Comparison of ENCODE assay signal across 1 fruit fly cellular context in the genomic region with DNA sequence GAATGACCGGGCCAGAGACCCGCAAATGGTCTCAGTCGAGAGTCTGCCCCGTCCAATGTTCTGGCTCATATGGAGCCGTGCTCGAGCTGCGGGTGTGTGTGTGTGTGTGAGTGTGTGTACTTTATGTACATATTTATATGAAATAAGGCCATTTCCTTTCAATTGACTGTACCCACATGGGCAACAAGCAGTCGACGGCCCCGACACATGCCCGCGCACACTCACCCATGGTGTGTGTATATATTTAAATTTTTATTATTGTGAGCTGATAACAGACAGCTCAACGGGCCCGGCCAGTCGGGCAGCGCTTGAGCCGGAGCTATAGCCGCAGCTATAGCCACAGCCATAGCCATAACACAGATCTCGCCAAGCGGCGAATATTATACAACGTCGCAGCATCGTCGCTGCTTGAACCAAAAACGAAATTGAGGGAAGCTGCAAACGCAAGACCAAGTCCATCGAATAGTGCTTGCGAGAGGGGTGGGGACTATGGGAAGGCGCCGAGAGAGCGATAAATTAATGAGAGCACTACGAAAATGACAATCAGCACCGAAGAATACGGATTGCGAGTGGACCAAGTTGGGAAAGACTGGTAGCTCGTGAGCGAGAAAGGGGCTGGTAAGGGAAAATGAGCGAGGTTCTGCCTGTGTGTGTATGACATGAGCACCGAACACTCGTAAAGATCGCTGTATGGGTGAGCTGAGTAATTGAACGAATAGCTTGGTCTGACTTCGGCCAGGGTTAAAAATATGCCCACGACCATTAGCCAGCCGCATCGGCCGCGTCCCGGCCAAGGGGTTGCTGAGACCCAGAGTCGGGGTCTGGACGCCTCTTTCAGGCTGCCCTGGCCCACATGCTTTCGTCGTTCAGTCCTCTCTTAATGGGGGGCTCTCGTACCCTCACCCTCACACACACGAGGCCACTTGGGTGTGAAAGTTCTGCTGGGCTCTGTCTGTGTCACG.
TF ChIP-seq lines count a peak whose summit lies in the region.

No protein-coding gene starts in this region.

TF ChIP-seq in whole organism, embryonic, 481 proteins besides CTCF, POLR2A, EP300 and RAD21 (continued from another document and continues in another):
- no peak for TF ChIP-seq Nf-YB (GFP tag; optimal IDR thresholded peaks at IDR 0.05; lab: Kevin White, UChicago)
- no peak for TF ChIP-seq Lpt (GFP tag; optimal IDR thresholded peaks at IDR 0.05; lab: Kevin White, UChicago)
- no peak for TF ChIP-seq Bdp1 (GFP tag; optimal IDR thresholded peaks at IDR 0.05; lab: Kevin White, UChicago)
- TF ChIP-seq insv (GFP tag; optimal IDR thresholded peaks at IDR 0.05; lab: Kevin White, UChicago), result no peak
- TF ChIP-seq trh (GFP tag; optimal IDR thresholded peaks at IDR 0.05; lab: Kevin White, UChicago), result no peak
- TF ChIP-seq CG10979 (tag; optimal IDR thresholded peaks at IDR 0.05; lab: Kevin White, UChicago), result no peak
- no peak for TF ChIP-seq CG15601 (tag; optimal IDR thresholded peaks at IDR 0.05; lab: Kevin White, UChicago)
- peak; percentile 24; the same call in 1 of the 4 replicates for TF ChIP-seq Dll (GFP tag; IDR thresholded peaks at IDR 0.05; lab: Robert Waterston, UW; ENCODE audit: partially characterized antibody)
- peak; percentile 65 for TF ChIP-seq Med (GFP tag; lab: Kevin White, UChicago)
- TF ChIP-seq fu2 (GFP tag; optimal IDR thresholded peaks at IDR 0.05; lab: Kevin White, UChicago), result no peak
- peak; percentile 41 for TF ChIP-seq gcm (GFP tag; optimal IDR thresholded peaks at IDR 0.05; lab: Kevin White, UChicago)
- no peak for TF ChIP-seq MESR4 (GFP tag; optimal IDR thresholded peaks at IDR 0.05; lab: Kevin White, UChicago)
- TF ChIP-seq maf-S (GFP tag; optimal IDR thresholded peaks at IDR 0.05; lab: Kevin White, UChicago), result no peak
- no peak for TF ChIP-seq Dfd (GFP tag; optimal IDR thresholded peaks at IDR 0.05; lab: Kevin White, UChicago)
- TF ChIP-seq CG10147 (GFP tag; optimal IDR thresholded peaks at IDR 0.05; lab: Kevin White, UChicago), result no peak
- no peak for TF ChIP-seq Side (GFP tag; optimal IDR thresholded peaks at IDR 0.05; lab: Kevin White, UChicago)
- TF ChIP-seq hb (GFP tag; IDR thresholded peaks at IDR 0.05; lab: Robert Waterston, UW; ENCODE audit: partially characterized antibody), result no peak
- no peak for TF ChIP-seq CG15011 (GFP tag; optimal IDR thresholded peaks at IDR 0.05; lab: Kevin White, UChicago)
- peak; percentile 39 for TF ChIP-seq CG8924 (tag; optimal IDR thresholded peaks at IDR 0.05; lab: Kevin White, UChicago)
- TF ChIP-seq ap (GFP tag; IDR thresholded peaks at IDR 0.05; lab: Robert Waterston, UW), result no peak
- no peak for TF ChIP-seq CG4730 (GFP tag; IDR thresholded peaks at IDR 0.05; lab: Robert Waterston, UW)
- TF ChIP-seq CG5953 (GFP tag; IDR thresholded peaks at IDR 0.05; lab: Robert Waterston, UW), result no peak
- no peak for TF ChIP-seq CG12071 (GFP tag; optimal IDR thresholded peaks at IDR 0.05; lab: Kevin White, UChicago)
- 0 out of 4 replicates have a peak, but pooled peaks have one; percentile 66 for TF ChIP-seq chinmo (GFP tag; IDR thresholded peaks at IDR 0.05; lab: Robert Waterston, UW; ENCODE audit: partially characterized antibody)
- TF ChIP-seq CG10462 (GFP tag; optimal IDR thresholded peaks at IDR 0.05; lab: Kevin White, UChicago), result no peak
- TF ChIP-seq sens-2 (GFP tag; IDR thresholded peaks at IDR 0.05; lab: Robert Waterston, UW), result no peak
- no peak for TF ChIP-seq CoRest (tag; optimal IDR thresholded peaks at IDR 0.05; lab: Kevin White, UChicago)
- TF ChIP-seq CG2712 (tag; optimal IDR thresholded peaks at IDR 0.05; lab: Kevin White, UChicago), result peak; percentile 11
- TF ChIP-seq Sry-β (GFP tag; optimal IDR thresholded peaks at IDR 0.05; lab: Kevin White, UChicago), result no peak
- no peak for TF ChIP-seq pfk (GFP tag; optimal IDR thresholded peaks at IDR 0.05; lab: Kevin White, UChicago)
- no peak for TF ChIP-seq Sox102F (GFP tag; optimal IDR thresholded peaks at IDR 0.05; lab: Kevin White, UChicago)
- TF ChIP-seq twi (tag; optimal IDR thresholded peaks at IDR 0.05; lab: Kevin White, UChicago), result peak; percentile 95
- TF ChIP-seq D (optimal IDR thresholded peaks at IDR 0.05; lab: Kevin White, UChicago), result no peak
- TF ChIP-seq D (GFP tag; optimal IDR thresholded peaks at IDR 0.05; lab: Kevin White, UChicago), result no peak
- TF ChIP-seq pan (optimal IDR thresholded peaks at IDR 0.05; lab: Kevin White, UChicago), result no peak
- no peak for TF ChIP-seq pan (GFP tag; optimal IDR thresholded peaks at IDR 0.05 in 1 of 2, IDR thresholded peaks at IDR 0.05 in 1 of 2)
- no peak for TF ChIP-seq chif (GFP tag; optimal IDR thresholded peaks at IDR 0.05; lab: Kevin White, UChicago)
- TF ChIP-seq CG12942 (GFP tag; optimal IDR thresholded peaks at IDR 0.05; lab: Kevin White, UChicago), result no peak
- TF ChIP-seq ash1 (GFP tag; optimal IDR thresholded peaks at IDR 0.05; lab: Kevin White, UChicago), result peak; percentile 5
- no peak for TF ChIP-seq odd (GFP tag; optimal IDR thresholded peaks at IDR 0.05; lab: Kevin White, UChicago)
- TF ChIP-seq toy (GFP tag; IDR thresholded peaks at IDR 0.05; lab: Robert Waterston, UW), result no peak
- TF ChIP-seq luna (GFP tag; optimal IDR thresholded peaks at IDR 0.05; lab: Kevin White, UChicago), result no peak
- no peak for TF ChIP-seq CG2120 (GFP tag; optimal IDR thresholded peaks at IDR 0.05; lab: Kevin White, UChicago)
- TF ChIP-seq sna (GFP tag; IDR thresholded peaks at IDR 0.05; lab: Robert Waterston, UW; ENCODE audit: partially characterized antibody), result peak; percentile 64
- TF ChIP-seq vvl (GFP tag; IDR thresholded peaks at IDR 0.05; lab: Robert Waterston, UW), result peak; percentile 39; the same call in 1 of the 2 replicates
- no peak for TF ChIP-seq CG5245 (GFP tag; optimal IDR thresholded peaks at IDR 0.05; lab: Kevin White, UChicago)
- TF ChIP-seq tgo (GFP tag; IDR thresholded peaks at IDR 0.05; lab: Robert Waterston, UW), result no peak
- TF ChIP-seq hkb (optimal IDR thresholded peaks at IDR 0.05; lab: Kevin White, UChicago), result no peak
- no peak for TF ChIP-seq hkb (GFP tag; IDR thresholded peaks at IDR 0.05; lab: Robert Waterston, UW)
- TF ChIP-seq CG6254 (GFP tag; optimal IDR thresholded peaks at IDR 0.05; lab: Kevin White, UChicago), result no peak
- TF ChIP-seq Kr (GFP tag; optimal IDR thresholded peaks at IDR 0.05; lab: Kevin White, UChicago), result no peak
- no peak; the same call in 1 of the 2 replicates for TF ChIP-seq peb (GFP tag; IDR thresholded peaks at IDR 0.05; lab: Robert Waterston, UW)
- TF ChIP-seq tna (GFP tag; IDR thresholded peaks at IDR 0.05; lab: Robert Waterston, UW; ENCODE audit: partially characterized antibody), result no peak
- peak; percentile 76; the same call in 2 of the 3 replicates for TF ChIP-seq CG2199 (GFP tag; IDR thresholded peaks at IDR 0.05; lab: Robert Waterston, UW)
- TF ChIP-seq CG13624 (GFP tag; optimal IDR thresholded peaks at IDR 0.05; lab: Kevin White, UChicago), result no peak
- TF ChIP-seq zfh1 (GFP tag; IDR thresholded peaks at IDR 0.05; lab: Robert Waterston, UW), result no peak
- peak; percentile 2 for TF ChIP-seq gsb-n (tag; optimal IDR thresholded peaks at IDR 0.05; lab: Kevin White, UChicago)
- TF ChIP-seq CG15514 (GFP tag; optimal IDR thresholded peaks at IDR 0.05; lab: Kevin White, UChicago), result no peak
- TF ChIP-seq pum (GFP tag; optimal IDR thresholded peaks at IDR 0.05; lab: Kevin White, UChicago), result no peak
- peak; percentile 70 to 75 for TF ChIP-seq Trl (optimal IDR thresholded peaks at IDR 0.05; lab: Kevin White, UChicago)
- TF ChIP-seq Trl (GFP tag; optimal IDR thresholded peaks at IDR 0.05; lab: Kevin White, UChicago), result no peak
- no peak for TF ChIP-seq slbo (GFP tag; IDR thresholded peaks at IDR 0.05; lab: Robert Waterston, UW)
- no peak for TF ChIP-seq nom (GFP tag; optimal IDR thresholded peaks at IDR 0.05; lab: Kevin White, UChicago)
- TF ChIP-seq CG1832 (GFP tag; optimal IDR thresholded peaks at IDR 0.05; lab: Kevin White, UChicago), result no peak
- no peak for TF ChIP-seq Gsc (GFP tag; IDR thresholded peaks at IDR 0.05; lab: Robert Waterston, UW)
- TF ChIP-seq CG31441 (GFP tag; IDR thresholded peaks at IDR 0.05; lab: Robert Waterston, UW), result no peak
- no peak for TF ChIP-seq E2f2 (GFP tag; IDR thresholded peaks at IDR 0.05; lab: Robert Waterston, UW)
- TF ChIP-seq Hand (GFP tag; optimal IDR thresholded peaks at IDR 0.05; lab: Kevin White, UChicago), result no peak
- no peak for TF ChIP-seq en (GFP tag; optimal IDR thresholded peaks at IDR 0.05; lab: Kevin White, UChicago)
- TF ChIP-seq CG11723 (GFP tag; optimal IDR thresholded peaks at IDR 0.05; lab: Kevin White, UChicago), result peak; percentile 12
- TF ChIP-seq lmd (GFP tag; IDR thresholded peaks at IDR 0.05; lab: Robert Waterston, UW), result no peak
- no peak for TF ChIP-seq CG8290 (GFP tag; optimal IDR thresholded peaks at IDR 0.05; lab: Kevin White, UChicago)
- TF ChIP-seq CG8290 (tag; optimal IDR thresholded peaks at IDR 0.05; lab: Kevin White, UChicago), result no peak
- TF ChIP-seq hbn (GFP tag; IDR thresholded peaks at IDR 0.05; lab: Robert Waterston, UW; ENCODE audit: partially characterized antibody), result 0 out of 2 replicates have a peak, but pooled peaks have one; percentile 15
- TF ChIP-seq croc (GFP tag; conservative IDR thresholded peaks at IDR 0.05; lab: Robert Waterston, UW), result no peak
- no peak for TF ChIP-seq CG8388 (GFP tag; optimal IDR thresholded peaks at IDR 0.05; lab: Kevin White, UChicago)
- TF ChIP-seq rib (GFP tag; IDR thresholded peaks at IDR 0.05; lab: Robert Waterston, UW), result no peak
- TF ChIP-seq CG13424 (tag; optimal IDR thresholded peaks at IDR 0.05; lab: Kevin White, UChicago), result no peak
- no peak for TF ChIP-seq CG10565 (GFP tag; optimal IDR thresholded peaks at IDR 0.05; lab: Kevin White, UChicago)
- TF ChIP-seq Eip74EF (GFP tag; optimal IDR thresholded peaks at IDR 0.05; lab: Kevin White, UChicago), result peak in 1 of 2 experiments; percentile 21
- no peak for TF ChIP-seq CG1602 (GFP tag; optimal IDR thresholded peaks at IDR 0.05; lab: Kevin White, UChicago)
- no peak for TF ChIP-seq lov (optimal IDR thresholded peaks at IDR 0.05; lab: Kevin White, UChicago)
- 0 out of 3 replicates have a peak, but pooled peaks have one; percentile 49 for TF ChIP-seq lov (GFP tag; IDR thresholded peaks at IDR 0.05; lab: Robert Waterston, UW)
- TF ChIP-seq CG17361 (GFP tag; IDR thresholded peaks at IDR 0.05; lab: Robert Waterston, UW), result no peak
- TF ChIP-seq CG6813 (GFP tag; optimal IDR thresholded peaks at IDR 0.05; lab: Kevin White, UChicago), result peak; percentile 16
- no peak for TF ChIP-seq CG7987 (GFP tag; optimal IDR thresholded peaks at IDR 0.05; lab: Kevin White, UChicago)
- TF ChIP-seq CG8765 (GFP tag; IDR thresholded peaks at IDR 0.05; lab: Robert Waterston, UW), result no peak
- no peak for TF ChIP-seq CG14014 (GFP tag; IDR thresholded peaks at IDR 0.05; lab: Robert Waterston, UW)
- no peak for TF ChIP-seq CG4820 (GFP tag; optimal IDR thresholded peaks at IDR 0.05; lab: Kevin White, UChicago)
- 0 out of 2 replicates have a peak, but pooled peaks have one; percentile 18 for TF ChIP-seq CG4360 (GFP tag; IDR thresholded peaks at IDR 0.05; lab: Robert Waterston, UW)
- no peak for TF ChIP-seq CG11247 (GFP tag; IDR thresholded peaks at IDR 0.05; lab: Robert Waterston, UW)
- TF ChIP-seq Scr (GFP tag; IDR thresholded peaks at IDR 0.05; lab: Robert Waterston, UW; ENCODE audit: partially characterized antibody), result no peak
- no peak for TF ChIP-seq HLH4C (GFP tag; IDR thresholded peaks at IDR 0.05; lab: Robert Waterston, UW; ENCODE audit: partially characterized antibody)
- no peak for TF ChIP-seq Doc3 (GFP tag; IDR thresholded peaks at IDR 0.05; lab: Robert Waterston, UW; ENCODE audit: partially characterized antibody)
- no peak for TF ChIP-seq CG4617 (GFP tag; optimal IDR thresholded peaks at IDR 0.05; lab: Kevin White, UChicago; ENCODE audit: borderline replicate concordance)
- no peak for TF ChIP-seq Camta (GFP tag; optimal IDR thresholded peaks at IDR 0.05; lab: Kevin White, UChicago)
- TF ChIP-seq tll (GFP tag; optimal IDR thresholded peaks at IDR 0.05; lab: Kevin White, UChicago), result no peak
- no peak for TF ChIP-seq Jarid2 (GFP tag; optimal IDR thresholded peaks at IDR 0.05; lab: Kevin White, UChicago)
- peak; percentile 52 for TF ChIP-seq sug (tag; optimal IDR thresholded peaks at IDR 0.05; lab: Kevin White, UChicago)
- no peak for TF ChIP-seq fd64A (GFP tag; optimal IDR thresholded peaks at IDR 0.05; lab: Kevin White, UChicago)
- TF ChIP-seq Xbp1 (GFP tag; optimal IDR thresholded peaks at IDR 0.05; lab: Kevin White, UChicago), result no peak
- no peak for TF ChIP-seq CG18011 (GFP tag; optimal IDR thresholded peaks at IDR 0.05; lab: Kevin White, UChicago)
- no peak for TF ChIP-seq kah (GFP tag; optimal IDR thresholded peaks at IDR 0.05; lab: Kevin White, UChicago)
- TF ChIP-seq ATbp (GFP tag; optimal IDR thresholded peaks at IDR 0.05; lab: Kevin White, UChicago), result no peak
- no peak for TF ChIP-seq Taf1 (GFP tag; IDR thresholded peaks at IDR 0.05; lab: Robert Waterston, UW)
- no peak for TF ChIP-seq CG30020 (tag; optimal IDR thresholded peaks at IDR 0.05; lab: Kevin White, UChicago)
- no peak for TF ChIP-seq CG3407 (GFP tag; optimal IDR thresholded peaks at IDR 0.05; lab: Kevin White, UChicago)
- TF ChIP-seq CG30403 (GFP tag; optimal IDR thresholded peaks at IDR 0.05; lab: Kevin White, UChicago), result no peak
- TF ChIP-seq Deaf1 (tag; optimal IDR thresholded peaks at IDR 0.05; lab: Kevin White, UChicago), result peak; percentile 68
- no peak for TF ChIP-seq gro (GFP tag; optimal IDR thresholded peaks at IDR 0.05; lab: Kevin White, UChicago)
- no peak for TF ChIP-seq CG8089 (GFP tag; optimal IDR thresholded peaks at IDR 0.05; lab: Kevin White, UChicago)
- no peak for TF ChIP-seq ase (GFP tag; IDR thresholded peaks at IDR 0.05; lab: Robert Waterston, UW)
- no peak for TF ChIP-seq CG10959 (GFP tag; IDR thresholded peaks at IDR 0.05; lab: Robert Waterston, UW)
- peak; percentile 27 for TF ChIP-seq CG15479 (GFP tag; optimal IDR thresholded peaks at IDR 0.05; lab: Kevin White, UChicago)
- peak; percentile 3 for TF ChIP-seq CG10209 (GFP tag; optimal IDR thresholded peaks at IDR 0.05; lab: Kevin White, UChicago)
- no peak for TF ChIP-seq CG12299 (tag; optimal IDR thresholded peaks at IDR 0.05; lab: Kevin White, UChicago)
- TF ChIP-seq Lim3 (GFP tag; IDR thresholded peaks at IDR 0.05; lab: Robert Waterston, UW), result no peak
- no peak for TF ChIP-seq Asciz (GFP tag; optimal IDR thresholded peaks at IDR 0.05; lab: Kevin White, UChicago)
- no peak for TF ChIP-seq CG11696 (GFP tag; IDR thresholded peaks at IDR 0.05; lab: Robert Waterston, UW)
- no peak for TF ChIP-seq CG4854 (GFP tag; optimal IDR thresholded peaks at IDR 0.05; lab: Kevin White, UChicago)
- no peak for TF ChIP-seq Fer1 (GFP tag; optimal IDR thresholded peaks at IDR 0.05; lab: Kevin White, UChicago)
- TF ChIP-seq CG15696 (tag; optimal IDR thresholded peaks at IDR 0.05; lab: Kevin White, UChicago), result peak; percentile 25
- TF ChIP-seq CG6791 (GFP tag; IDR thresholded peaks at IDR 0.05; lab: Robert Waterston, UW; ENCODE audit: partially characterized antibody), result 0 out of 3 replicates have a peak, but pooled peaks have one; percentile 19
